Fruit fly (Drosophila melanogaster): ENCODE results near the gene mRpS2.

- TF ChIP-seq EcR (GFP tag; optimal IDR thresholded peaks at IDR 0.05), result no peak
- 0 out of 3 replicates have a peak, but pooled peaks have one; percentile 36 for TF ChIP-seq CG4496 (GFP tag; IDR thresholded peaks at IDR 0.05)
- no peak for TF ChIP-seq rn (GFP tag; IDR thresholded peaks at IDR 0.05)
- no peak for TF ChIP-seq CG14655 (GFP tag; optimal IDR thresholded peaks at IDR 0.05)
- no peak for TF ChIP-seq CG8301 (tag; optimal IDR thresholded peaks at IDR 0.05)
- TF ChIP-seq CG34367 (tag; optimal IDR thresholded peaks at IDR 0.05), result no peak
- TF ChIP-seq D1 (tag; optimal IDR thresholded peaks at IDR 0.05), result no peak
- 0 out of 2 replicates have a peak, but pooled peaks have one; percentile 22 for TF ChIP-seq Ets98B (GFP tag; IDR thresholded peaks at IDR 0.05)
These were observed 14.0 kb downstream of the mRpS2 start for dm6 chr2L:4836193-4836592.
